Fruit fly (Drosophila melanogaster) whole organism, embryonic: ENCODE results near the gene ea.

Experiments used
- Ada2b ChIP-seq: fragments of 200-800 bp; sonication (Bioruptor generic); IDR thresholded peaks from 2 replicates; pipeline ENCODE4 v1.3.6; 2022; ENCODE audit warnings: missing biosample characterization, missing genetic modification characterization
- Awh ChIP-seq: fragments of 200-800 bp; sonication (Bioruptor generic); IDR thresholded peaks from 2 replicates; pipeline ENCODE4, ENCODE4 v1.3.6; 2022; ENCODE audit warnings: missing biosample characterization, missing genetic modification characterization
- CG10565 ChIP-seq: fragments of 200-800 bp; sonication (Bioruptor generic); optimal IDR thresholded peaks from 3 replicates; lab custom pipeline; 2016; ENCODE audit warnings: missing biosample characterization, mild to moderate bottlenecking, missing genetic modification characterization
- CG11093 ChIP-seq: fragments of 200-800 bp; sonication (Bioruptor generic); IDR thresholded peaks from 3 replicates; pipeline ENCODE4 v1.3.6; 2022; ENCODE audit warnings: missing biosample characterization, missing genetic modification characterization
- CG11247 ChIP-seq: fragments of 200-800 bp; sonication (Bioruptor generic); IDR thresholded peaks from 2 replicates; pipeline ENCODE4 v1.3.6; 2022; ENCODE audit warnings: missing biosample characterization, missing genetic modification characterization
- CG11398 ChIP-seq: fragments of 200-800 bp; sonication (Bioruptor generic); optimal IDR thresholded peaks from 2 replicates; lab custom pipeline; 2016; ENCODE audit warnings: missing biosample characterization, missing genetic modification characterization
- CG12391 ChIP-seq: fragments of 200-800 bp; sonication (Bioruptor generic); optimal IDR thresholded peaks from 3 replicates; lab custom pipeline; 2018; ENCODE audit warnings: missing biosample characterization, mild to moderate bottlenecking, missing genetic modification characterization, moderate library complexity
- CG12744 ChIP-seq: fragments of 200-800 bp; sonication (Bioruptor generic); optimal IDR thresholded peaks from 2 replicates; lab custom pipeline; 2016; ENCODE audit warnings: missing biosample characterization, missing genetic modification characterization
- CG13123 ChIP-seq: fragments of 200-800 bp; sonication (Bioruptor generic); optimal IDR thresholded peaks from 2 replicates; lab custom pipeline; 2016; ENCODE audit warnings: missing biosample characterization, missing genetic modification characterization
- CG13775 ChIP-seq: fragments of 200-800 bp; sonication (Bioruptor generic); optimal IDR thresholded peaks from 3 replicates; lab custom pipeline; 2017; ENCODE audit warnings: missing biosample characterization, mild to moderate bottlenecking, missing genetic modification characterization
- CG16863 ChIP-seq: fragments of 200-800 bp; sonication (Bioruptor generic); optimal IDR thresholded peaks from 3 replicates; lab custom pipeline; 2016; ENCODE audit warnings: missing biosample characterization, missing genetic modification characterization
- CG2678 ChIP-seq: fragments of 200-800 bp; sonication (Bioruptor generic); optimal IDR thresholded peaks from 3 replicates; lab custom pipeline; 2019; ENCODE audit warnings: missing biosample characterization, mild to moderate bottlenecking, missing genetic modification characterization, moderate library complexity
- CG32772 ChIP-seq: fragments of 200-800 bp; sonication (Bioruptor generic); IDR thresholded peaks from 2 replicates; pipeline ENCODE4 v1.3.6; 2022; ENCODE audit warnings: missing biosample characterization, missing genetic modification characterization
- CG33213 ChIP-seq: fragments of 200-800 bp; sonication (Bioruptor generic); optimal IDR thresholded peaks from 3 replicates; lab custom pipeline; 2016; ENCODE audit warnings: missing biosample characterization, missing genetic modification characterization
- CG4282 ChIP-seq: fragments of 200-800 bp; sonication (Bioruptor generic); optimal IDR thresholded peaks from 2 replicates; lab custom pipeline; 2016; ENCODE audit warnings: missing biosample characterization, missing genetic modification characterization
- CG7556 ChIP-seq: fragments of 200-800 bp; sonication (Bioruptor generic); optimal IDR thresholded peaks from 2 replicates; lab custom pipeline; 2017; ENCODE audit warnings: missing biosample characterization, mild to moderate bottlenecking, missing genetic modification characterization
- CG7839 ChIP-seq: fragments of 200-800 bp; sonication (Bioruptor generic); optimal IDR thresholded peaks from 3 replicates; lab custom pipeline; 2018; ENCODE audit warnings: missing biosample characterization, mild to moderate bottlenecking, missing genetic modification characterization, moderate library complexity
- CG7963 ChIP-seq: fragments of 200-800 bp; sonication (Bioruptor generic); IDR thresholded peaks from 3 replicates; pipeline ENCODE4 v1.3.6; 2022; ENCODE audit warnings: missing biosample characterization, missing genetic modification characterization; ENCODE audit not compliant: partially characterized antibody
- CG8281 ChIP-seq: fragments of 200-800 bp; sonication (Bioruptor generic); optimal IDR thresholded peaks from 2 replicates; lab custom pipeline; 2018; ENCODE audit warnings: missing biosample characterization, mild to moderate bottlenecking, missing genetic modification characterization, moderate library complexity
- D ChIP-seq, 2 experiments: fragments of 200-800 bp in 1 of 2; fragments of >200 bp in 1 of 2; sonication (Bioruptor generic) in 1 of 2; optimal IDR thresholded peaks; 2 replicates in 1 of 2; 3 replicates in 1 of 2; lab custom pipeline; 2017; ENCODE audit warnings: mild to moderate bottlenecking in 1 of 2, missing biosample characterization in 1 of 2, missing genetic modification characterization in 1 of 2, missing genetic modification reagents in 1 of 2
- Eip74EF ChIP-seq, 2 experiments: fragments of 200-800 bp in 1 of 2; fragments of >200 bp in 1 of 2; sonication (Bioruptor generic) in 1 of 2; optimal IDR thresholded peaks; 2 replicates each; lab custom pipeline; 2017 to 2019; ENCODE audit warnings: missing biosample characterization in 2 of 2, missing genetic modification characterization in 2 of 2, mild to moderate bottlenecking in 1 of 2, moderate library complexity in 1 of 2
- HLH54F ChIP-seq: fragments of 200-800 bp; sonication (Bioruptor generic); optimal IDR thresholded peaks from 3 replicates; lab custom pipeline; 2016; ENCODE audit warnings: missing biosample characterization, missing genetic modification characterization
- HmgZ ChIP-seq: fragments of 200-800 bp; sonication (Bioruptor generic); optimal IDR thresholded peaks from 2 replicates; lab custom pipeline; 2018; ENCODE audit warnings: missing biosample characterization, mild to moderate bottlenecking, missing genetic modification characterization
- Hr3 ChIP-seq: fragments of 200-800 bp; sonication (Bioruptor generic); optimal IDR thresholded peaks from 3 replicates; lab custom pipeline; 2016; ENCODE audit warnings: missing biosample characterization, missing genetic modification characterization
- Mad ChIP-seq: fragments of 200-800 bp; sonication (Bioruptor generic); optimal IDR thresholded peaks from 2 replicates; lab custom pipeline; 2016; ENCODE audit warnings: missing biosample characterization, missing genetic modification characterization
- Oaz ChIP-seq: fragments of 200-800 bp; sonication (Bioruptor generic); IDR thresholded peaks from 2 replicates; pipeline ENCODE4 v1.3.6; 2022; ENCODE audit warnings: missing biosample characterization, missing genetic modification characterization
- Opbp ChIP-seq: fragments of 200-800 bp; sonication (Bioruptor generic); IDR thresholded peaks from 3 replicates; pipeline ENCODE4 v1.3.6; 2022; ENCODE audit warnings: missing biosample characterization, missing genetic modification characterization; ENCODE audit not compliant: partially characterized antibody
- Optix ChIP-seq: fragments of 200-800 bp; sonication (Bioruptor generic); IDR thresholded peaks from 3 replicates; pipeline ENCODE4 v1.3.6; 2022; ENCODE audit warnings: missing biosample characterization, missing genetic modification characterization
- Side ChIP-seq: fragments of 200-800 bp; sonication (Bioruptor generic); optimal IDR thresholded peaks from 2 replicates; lab custom pipeline; 2016; ENCODE audit warnings: missing biosample characterization, missing genetic modification characterization
- ap ChIP-seq: fragments of 200-800 bp; sonication (Bioruptor generic); IDR thresholded peaks from 2 replicates; pipeline ENCODE4 v1.3.6; 2022; ENCODE audit warnings: missing biosample characterization, missing genetic modification characterization
- br ChIP-seq: fragments of >200 bp; optimal IDR thresholded peaks from 2 replicates; lab custom pipeline; 2017
- cg ChIP-seq: fragments of 200-800 bp; sonication (Bioruptor generic); optimal IDR thresholded peaks from 3 replicates; lab custom pipeline; 2019; ENCODE audit warnings: missing biosample characterization, mild to moderate bottlenecking, missing genetic modification characterization, moderate library complexity
- chn ChIP-seq: fragments of 200-800 bp; sonication (Bioruptor generic); optimal IDR thresholded peaks from 2 replicates; lab custom pipeline; 2016; ENCODE audit warnings: missing biosample characterization, missing genetic modification characterization
- dmrt99B ChIP-seq: fragments of 200-800 bp; sonication (Bioruptor generic); optimal IDR thresholded peaks from 2 replicates; lab custom pipeline; 2018; ENCODE audit warnings: missing biosample characterization, mild to moderate bottlenecking, missing genetic modification characterization, moderate library complexity
- dpn ChIP-seq, 2 experiments: fragments of 200-800 bp; sonication (Bioruptor generic); optimal IDR thresholded peaks; 3 replicates each; lab custom pipeline; 2016; ENCODE audit warnings: missing biosample characterization in 2 of 2, missing genetic modification characterization in 2 of 2
- gce ChIP-seq: fragments of 200-800 bp; sonication (Bioruptor generic); IDR thresholded peaks from 3 replicates; pipeline ENCODE4 v1.3.6; 2022; ENCODE audit warnings: missing biosample characterization, missing genetic modification characterization
- jing ChIP-seq: fragments of 200-800 bp; sonication (Bioruptor generic); optimal IDR thresholded peaks from 2 replicates; lab custom pipeline; 2018; ENCODE audit warnings: missing biosample characterization, mild to moderate bottlenecking, missing genetic modification characterization
- ken ChIP-seq: fragments of 200-800 bp; sonication (Bioruptor generic); IDR thresholded peaks from 3 replicates; pipeline ENCODE4 v1.3.6; 2022; ENCODE audit warnings: missing biosample characterization, missing genetic modification characterization
- lilli ChIP-seq: fragments of 200-800 bp; sonication (Bioruptor generic); optimal IDR thresholded peaks from 3 replicates; lab custom pipeline; 2016; ENCODE audit warnings: missing biosample characterization, missing genetic modification characterization
- lov ChIP-seq, 2 experiments: fragments of 200-800 bp in 1 of 2; fragments of >200 bp in 1 of 2; sonication (Bioruptor generic) in 1 of 2; IDR thresholded peaks in 1 of 2; optimal IDR thresholded peaks in 1 of 2; 2 replicates in 1 of 2; 3 replicates in 1 of 2; pipeline versions ENCODE4 v1.3.6 to Lab custom; 2017 to 2022; ENCODE audit warnings: missing biosample characterization in 1 of 2, missing genetic modification characterization in 1 of 2
- maf-S ChIP-seq: fragments of 200-800 bp; sonication (Bioruptor generic); optimal IDR thresholded peaks from 2 replicates; lab custom pipeline; 2016; ENCODE audit warnings: missing biosample characterization, missing genetic modification characterization
- nerfin-2 ChIP-seq: fragments of 200-800 bp; sonication (Bioruptor generic); IDR thresholded peaks from 2 replicates; pipeline ENCODE4 v1.3.6; 2022; ENCODE audit warnings: missing biosample characterization, missing genetic modification characterization; ENCODE audit not compliant: partially characterized antibody
- odd ChIP-seq: fragments of 200-800 bp; sonication (Bioruptor generic); optimal IDR thresholded peaks from 2 replicates; lab custom pipeline; 2017; ENCODE audit warnings: missing biosample characterization, mild to moderate bottlenecking, missing genetic modification characterization
- sob ChIP-seq: fragments of 200-800 bp; sonication (Bioruptor generic); IDR thresholded peaks from 2 replicates; pipeline ENCODE4 v1.3.6; 2022; ENCODE audit warnings: missing biosample characterization, missing genetic modification characterization
- toy ChIP-seq: fragments of 200-800 bp; sonication (Bioruptor generic); IDR thresholded peaks from 2 replicates; pipeline ENCODE4 v1.3.6; 2022; ENCODE audit warnings: missing biosample characterization, missing genetic modification characterization
- trem ChIP-seq: fragments of 200-800 bp; optimal IDR thresholded peaks from 3 replicates; lab custom pipeline; 2019; ENCODE audit warnings: missing biosample characterization, mild to moderate bottlenecking, missing genetic modification characterization, moderate library complexity
- vfl ChIP-seq: fragments of 200-800 bp; sonication (Bioruptor generic); optimal IDR thresholded peaks from 2 replicates; lab custom pipeline; 2016; ENCODE audit warnings: missing biosample characterization, missing genetic modification characterization
- zfh2 ChIP-seq: fragments of 200-800 bp; sonication (Bioruptor generic); optimal IDR thresholded peaks from 2 replicates; lab custom pipeline; 2016; ENCODE audit warnings: missing biosample characterization, missing genetic modification characterization

The ea gene

DNA sequence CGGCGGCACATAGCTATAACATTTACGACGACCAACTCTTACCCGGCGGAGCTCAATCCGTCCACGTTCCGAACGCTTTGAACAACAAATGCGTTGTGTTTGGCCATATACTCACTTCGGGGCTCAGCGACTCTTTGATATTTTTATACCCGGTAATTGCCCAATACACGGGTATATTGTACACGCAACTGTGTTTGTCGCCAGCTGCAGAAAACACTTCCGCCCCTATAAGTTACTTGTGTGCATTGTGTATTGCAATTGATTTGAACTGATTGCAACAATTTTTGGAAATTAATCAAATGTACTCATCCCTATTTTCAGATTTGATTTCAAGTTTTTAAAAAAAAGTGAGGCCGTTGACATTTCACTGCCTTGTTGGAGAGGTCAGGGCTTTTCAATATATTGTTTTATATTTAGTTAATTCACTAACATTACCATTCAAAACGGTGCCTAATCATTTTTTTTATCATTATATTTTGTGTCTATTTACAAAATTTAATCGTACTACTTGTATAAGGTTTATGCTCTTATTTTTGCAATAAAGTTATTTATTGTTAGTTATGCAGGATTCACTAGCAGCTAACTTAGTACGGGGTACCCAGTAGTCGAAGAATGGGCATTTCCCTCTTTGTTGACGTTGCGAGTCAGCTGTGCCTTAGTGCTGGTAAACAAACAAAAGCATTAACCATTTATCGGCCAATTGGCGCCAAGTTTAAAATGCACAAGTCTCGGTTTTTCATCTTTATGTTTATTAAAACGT is 14.6 kb downstream of the ea start, which contains the start of gene Nagk (continued):
- TF ChIP-seq CG7556 (GFP tag; lab: Kevin White, UChicago), result peak; percentile 81
- TF ChIP-seq D (optimal IDR thresholded peaks at IDR 0.05; lab: Kevin White, UChicago), result no peak
- TF ChIP-seq D (GFP tag; optimal IDR thresholded peaks at IDR 0.05; lab: Kevin White, UChicago), result peak; percentile 62
- TF ChIP-seq CG7963 (GFP tag; lab: Robert Waterston, UW), result no peak
- TF ChIP-seq CG7839, result peak; percentile 69
- TF ChIP-seq gce, result no peak
- peak; percentile 67 for TF ChIP-seq dmrt99B (tag; lab: Kevin White, UChicago)
- TF ChIP-seq CG12391, result peak; percentile 77
- no peak for TF ChIP-seq Oaz
- TF ChIP-seq CG2678 (tag; lab: Kevin White, UChicago), result peak; percentile 79
- peak; percentile 1 for TF ChIP-seq CG8281
- TF ChIP-seq lilli (GFP tag; lab: Kevin White, UChicago), result peak; percentile 79
- TF ChIP-seq CG12744, result no peak
- no peak for TF ChIP-seq CG11398 (GFP tag; lab: Kevin White, UChicago)
- no peak for TF ChIP-seq CG10565 (GFP tag; lab: Kevin White, UChicago)
- TF ChIP-seq odd, result peak; percentile 68
- TF ChIP-seq vfl, result peak; percentile 33
- peak in 1 of 2 experiments; percentile 79 for TF ChIP-seq Eip74EF (GFP tag; optimal IDR thresholded peaks at IDR 0.05; lab: Kevin White, UChicago)
- TF ChIP-seq ap (GFP tag; lab: Robert Waterston, UW), result no peak
- TF ChIP-seq CG13775 (GFP tag; lab: Kevin White, UChicago), result peak; percentile 79
- no peak for TF ChIP-seq br (lab: Kevin White, UChicago)
- peak; percentile 77 for TF ChIP-seq Hr3 (GFP tag; lab: Kevin White, UChicago)
- TF ChIP-seq chn (GFP tag; lab: Kevin White, UChicago), result peak; percentile 43
- no peak for TF ChIP-seq CG4282 (GFP tag; lab: Kevin White, UChicago)
- peak; percentile 60 for TF ChIP-seq CG16863 (GFP tag; lab: Kevin White, UChicago)
- TF ChIP-seq jing (GFP tag; lab: Kevin White, UChicago), result no peak
- peak; percentile 60; the same call in 1 of the 2 replicates for TF ChIP-seq Awh (GFP tag; lab: Robert Waterston, UW)
- TF ChIP-seq Optix (GFP tag; lab: Robert Waterston, UW), result 0 out of 3 replicates have a peak, but pooled peaks have one; percentile 17
- TF ChIP-seq maf-S (GFP tag; lab: Kevin White, UChicago), result peak; percentile 30
- no peak for TF ChIP-seq lov (optimal IDR thresholded peaks at IDR 0.05; lab: Kevin White, UChicago)
- TF ChIP-seq lov (GFP tag; IDR thresholded peaks at IDR 0.05; lab: Robert Waterston, UW), result no peak
- TF ChIP-seq sob (GFP tag; lab: Robert Waterston, UW), result 0 out of 2 replicates have a peak, but pooled peaks have one; percentile 27
- TF ChIP-seq cg, result no peak
- peak; percentile 36 for TF ChIP-seq Mad (GFP tag; lab: Kevin White, UChicago)
- TF ChIP-seq CG33213 (GFP tag; lab: Kevin White, UChicago), result peak; percentile 29
- peak; percentile 57 for TF ChIP-seq HLH54F (GFP tag; lab: Kevin White, UChicago)
- TF ChIP-seq Side (GFP tag; lab: Kevin White, UChicago), result peak; percentile 69
- TF ChIP-seq dpn (GFP tag; optimal IDR thresholded peaks at IDR 0.05; lab: Kevin White, UChicago), result peak; percentile 46 to 68
- no peak for TF ChIP-seq CG13123
- no peak for TF ChIP-seq CG11093 (GFP tag; lab: Robert Waterston, UW)
- 0 out of 2 replicates have a peak, but pooled peaks have one; percentile 9 for TF ChIP-seq Ada2b (GFP tag; lab: Robert Waterston, UW)
- no peak for TF ChIP-seq toy
- no peak for TF ChIP-seq CG32772 (GFP tag; lab: Robert Waterston, UW)
- TF ChIP-seq ken (GFP tag; lab: Robert Waterston, UW), result peak; percentile 48; the same call in 1 of the 3 replicates
- TF ChIP-seq Opbp, result peak; percentile 59; the same call in 1 of the 3 replicates
- TF ChIP-seq CG11247 (GFP tag; lab: Robert Waterston, UW), result 0 out of 2 replicates have a peak, but pooled peaks have one; percentile 5
- TF ChIP-seq nerfin-2 (GFP tag; lab: Robert Waterston, UW), result no peak
- peak; percentile 5 for TF ChIP-seq HmgZ (tag; lab: Kevin White, UChicago)
- TF ChIP-seq trem (tag; lab: Kevin White, UChicago), result peak; percentile 14
- TF ChIP-seq zfh2 (GFP tag; lab: Kevin White, UChicago), result peak; percentile 64
